Worm (Caenorhabditis elegans) whole organism, early embryonic: ENCODE measurements around the gene C18A3.7.
A peak's percentile ranks its signal among the peaks of the same experiment; 100 is the strongest.

Experiments used
- B0310.2 ChIP-seq: sonication (generic microtip); optimal IDR thresholded peaks from 2 replicates; lab custom pipeline; 2016; ENCODE audit warnings: mild to moderate bottlenecking, missing genetic modification characterization, missing compliant biosample characterization
- F13C5.2 ChIP-seq: sonication (generic microtip); optimal IDR thresholded peaks from 2 replicates; lab custom pipeline; 2017; ENCODE audit warnings: mild to moderate bottlenecking, missing genetic modification characterization, inconsistent platforms, missing compliant biosample characterization
- aly-1 ChIP-seq: sonication (generic microtip); optimal IDR thresholded peaks from 2 replicates; lab custom pipeline; 2016; ENCODE audit warnings: missing genetic modification characterization, missing compliant biosample characterization
- ama-1 ChIP-seq: fragments of 150-350 bp; optimal IDR thresholded peaks from 2 replicates; lab custom pipeline; 2014
- ceh-13 ChIP-seq: fragments of 200-800 bp; sonication (Bioruptor generic); optimal IDR thresholded peaks from 2 replicates; lab custom pipeline; 2018; ENCODE audit warnings: mild to moderate bottlenecking, missing genetic modification characterization, missing compliant biosample characterization
- ceh-36 ChIP-seq: sonication (generic microtip); optimal IDR thresholded peaks from 2 replicates; lab custom pipeline; 2016; ENCODE audit warnings: missing genetic modification characterization, inconsistent platforms, missing compliant biosample characterization
- ets-7 ChIP-seq: sonication (generic microtip); optimal IDR thresholded peaks from 2 replicates; lab custom pipeline; 2016; ENCODE audit warnings: missing genotype, missing genetic modification characterization, missing compliant biosample characterization
- flt-1 ChIP-seq: fragments of 200-800 bp; sonication (Bioruptor generic); IDR thresholded peaks from 2 replicates; pipeline ENCODE4 v1.3.6; 2022; ENCODE audit warnings: missing genetic modification characterization, missing compliant biosample characterization
- hmbx-1 ChIP-seq: sonication (generic microtip); optimal IDR thresholded peaks from 2 replicates; lab custom pipeline; 2016; ENCODE audit warnings: mild to moderate bottlenecking, missing genetic modification characterization, missing compliant biosample characterization
- hmg-4 ChIP-seq: fragments of 200-800 bp; sonication (Bioruptor generic); optimal IDR thresholded peaks from 2 replicates; lab custom pipeline; 2018; ENCODE audit warnings: mild to moderate bottlenecking, missing genetic modification characterization, missing compliant biosample characterization
- hnd-1 ChIP-seq: sonication (generic microtip); optimal IDR thresholded peaks from 2 replicates; lab custom pipeline; 2016; ENCODE audit warnings: missing genetic modification characterization, missing compliant biosample characterization
- pes-1 ChIP-seq: fragments of 200-800 bp; sonication (Bioruptor generic); IDR thresholded peaks from 2 replicates; pipeline ENCODE4 v1.3.6; 2022; ENCODE audit warnings: missing genetic modification reagents, missing genetic modification characterization, missing compliant biosample characterization
- scrt-1 ChIP-seq: fragments of 200-800 bp; sonication (Bioruptor generic); IDR thresholded peaks from 2 replicates; pipeline ENCODE4 v1.3.6; 2022; ENCODE audit warnings: missing genetic modification characterization, missing compliant biosample characterization
- sea-1 ChIP-seq: fragments of 200-800 bp; sonication (Bioruptor generic); conservative IDR thresholded peaks from 2 replicates; pipeline ENCODE4 v1.3.6; 2022; ENCODE audit warnings: missing genetic modification characterization, missing compliant biosample characterization
- tbx-11 ChIP-seq: fragments of 200-800 bp; sonication (Bioruptor generic); IDR thresholded peaks from 2 replicates; pipeline ENCODE4 v1.3.6; 2022; ENCODE audit warnings: missing genetic modification characterization, missing compliant biosample characterization
- tbx-37 ChIP-seq: fragments of 200-800 bp; sonication (Bioruptor generic); conservative IDR thresholded peaks from 2 replicates; pipeline ENCODE4 v1.3.6; 2022; ENCODE audit warnings: missing genetic modification reagents, missing genetic modification characterization, missing compliant biosample characterization
- tra-4 ChIP-seq: sonication (generic microtip); optimal IDR thresholded peaks from 2 replicates; lab custom pipeline; 2017; ENCODE audit warnings: missing genetic modification characterization, missing compliant biosample characterization

C18A3.7 gene

ce11 chrII:5725094-5725493, 5.1 kb downstream of the C18A3.7 start:
- no peak for TF ChIP-seq hmg-4 (GFP tag; lab: Kevin White, UChicago)
- no peak for TF ChIP-seq pes-1 (GFP tag; lab: Robert Waterston, UW)
- no peak for TF ChIP-seq F13C5.2 (tag; lab: Kevin White, UChicago)
- TF ChIP-seq ceh-36 = no peak
- no peak for TF ChIP-seq aly-1 (tag; lab: Kevin White, UChicago)
- no peak for TF ChIP-seq tra-4 (tag; lab: Kevin White, UChicago)
- TF ChIP-seq ets-7 = no peak
- no peak for TF ChIP-seq hnd-1 (tag; lab: Kevin White, UChicago)
- no peak for TF ChIP-seq B0310.2 (tag; lab: Kevin White, UChicago)
- TF ChIP-seq hmbx-1 (tag; lab: Kevin White, UChicago) = no peak
- no peak for TF ChIP-seq tbx-37 (GFP tag; lab: Robert Waterston, UW)

- no peak for TF ChIP-seq tbx-11 (GFP tag; lab: Robert Waterston, UW)
- no peak for TF ChIP-seq hmbx-1 (tag; lab: Kevin White, UChicago)
- TF ChIP-seq flt-1 (GFP tag; lab: Robert Waterston, UW) = no peak
- TF ChIP-seq ceh-36 = no peak
- no peak for TF ChIP-seq hnd-1 (tag; lab: Kevin White, UChicago)
- no peak for TF ChIP-seq ceh-13 (GFP tag; lab: Kevin White, UChicago)
- no peak for TF ChIP-seq scrt-1 (GFP tag; lab: Robert Waterston, UW)
- TF ChIP-seq hmg-4 (GFP tag; lab: Kevin White, UChicago) = no peak
- TF ChIP-seq ets-7 = no peak
- TF ChIP-seq F13C5.2 (tag; lab: Kevin White, UChicago) = no peak
- TF ChIP-seq sea-1 = no peak
- TF ChIP-seq ama-1 (lab: Kevin White, UChicago) = no peak
- no peak for TF ChIP-seq aly-1 (tag; lab: Kevin White, UChicago)
- no peak for TF ChIP-seq B0310.2 (tag; lab: Kevin White, UChicago)
- no peak for TF ChIP-seq tbx-37 (GFP tag; lab: Robert Waterston, UW)
- no peak for TF ChIP-seq pes-1 (GFP tag; lab: Robert Waterston, UW)
Observed at ce11 chrII:5719848-5720247, 10.4 kb downstream of the C18A3.7 start, which contains the start of gene damt-1. Gene damt-1 (plus strand): TSS chrII:5720148.

ce11 chrII:5717831-5718230, 12.4 kb downstream of the C18A3.7 start, which contains the start of gene zipt-3:
Gene zipt-3 (plus strand): TSS chrII:5718131.
- no peak for TF ChIP-seq flt-1 (GFP tag; lab: Robert Waterston, UW)
- TF ChIP-seq hmbx-1 (tag; lab: Kevin White, UChicago) = no peak
- TF ChIP-seq tbx-11 (GFP tag; lab: Robert Waterston, UW) = no peak
- TF ChIP-seq ceh-13 (GFP tag; lab: Kevin White, UChicago) = no peak
- no peak for TF ChIP-seq tra-4 (tag; lab: Kevin White, UChicago)
- no peak for TF ChIP-seq sea-1
- TF ChIP-seq ama-1 (lab: Kevin White, UChicago) = no peak
- no peak for TF ChIP-seq F13C5.2 (tag; lab: Kevin White, UChicago)
- no peak for TF ChIP-seq hmg-4 (GFP tag; lab: Kevin White, UChicago)
- no peak for TF ChIP-seq hnd-1 (tag; lab: Kevin White, UChicago)
- no peak for TF ChIP-seq ceh-36
- no peak for TF ChIP-seq ets-7
- TF ChIP-seq tbx-37 (GFP tag; lab: Robert Waterston, UW) = no peak
- TF ChIP-seq scrt-1 (GFP tag; lab: Robert Waterston, UW) = no peak
- no peak for TF ChIP-seq B0310.2 (tag; lab: Kevin White, UChicago)
- no peak for TF ChIP-seq aly-1 (tag; lab: Kevin White, UChicago)
- no peak for TF ChIP-seq pes-1 (GFP tag; lab: Robert Waterston, UW)

- no peak for TF ChIP-seq hmbx-1 (tag; lab: Kevin White, UChicago)
- TF ChIP-seq B0310.2 (tag; lab: Kevin White, UChicago) = no peak
- TF ChIP-seq flt-1 (GFP tag; lab: Robert Waterston, UW) = no peak
- no peak for TF ChIP-seq aly-1 (tag; lab: Kevin White, UChicago)
- TF ChIP-seq ets-7 = no peak
- TF ChIP-seq hnd-1 (tag; lab: Kevin White, UChicago) = no peak
- TF ChIP-seq ceh-13 (GFP tag; lab: Kevin White, UChicago) = no peak
- no peak for TF ChIP-seq tra-4 (tag; lab: Kevin White, UChicago)
- TF ChIP-seq tbx-37 (GFP tag; lab: Robert Waterston, UW) = no peak
- TF ChIP-seq sea-1 = no peak
- TF ChIP-seq F13C5.2 (tag; lab: Kevin White, UChicago) = no peak
- no peak for TF ChIP-seq ama-1 (lab: Kevin White, UChicago)
- TF ChIP-seq tbx-11 (GFP tag; lab: Robert Waterston, UW) = no peak
- TF ChIP-seq pes-1 (GFP tag; lab: Robert Waterston, UW) = no peak
- no peak for TF ChIP-seq ceh-36
- TF ChIP-seq hmg-4 (GFP tag; lab: Kevin White, UChicago) = no peak
Observed at ce11 chrII:5715745-5716357, 14.4 kb downstream of the C18A3.7 start, which contains the start of the genes C18A3.10 and C18A3.3. Gene C18A3.10 (minus strand): TSS chrII:5715845. Gene C18A3.3 (plus strand): TSS chrII:5716307.

ce11 chrII:5714807-5715206, 15.4 kb downstream of the C18A3.7 start, which contains the start of the genes tiar-1 and lelo-4:
Gene tiar-1 (minus strand): TSS chrII:5714823.
Gene lelo-4 (plus strand): TSS chrII:5714924.
- no peak for TF ChIP-seq flt-1 (GFP tag; lab: Robert Waterston, UW)
- TF ChIP-seq ama-1 (lab: Kevin White, UChicago) = no peak
- peak; percentile 7 for TF ChIP-seq hmg-4 (GFP tag; lab: Kevin White, UChicago)
- TF ChIP-seq F13C5.2 (tag; lab: Kevin White, UChicago) = peak; percentile 29
- no peak for TF ChIP-seq pes-1 (GFP tag; lab: Robert Waterston, UW)
- no peak for TF ChIP-seq ets-7

ce11 chrII:5712126-5712525, 18.1 kb downstream of the C18A3.7 start:
- no peak for TF ChIP-seq hnd-1 (tag; lab: Kevin White, UChicago)
- no peak for TF ChIP-seq hmg-4 (GFP tag; lab: Kevin White, UChicago)
- TF ChIP-seq ama-1 (lab: Kevin White, UChicago) = peak; percentile 28

ce11 chrII:5710835-5711234, 19.4 kb downstream of the C18A3.7 start:
- TF ChIP-seq ceh-13 (GFP tag; lab: Kevin White, UChicago) = no peak
- TF ChIP-seq sea-1 = no peak
- no peak for TF ChIP-seq B0310.2 (tag; lab: Kevin White, UChicago)
- TF ChIP-seq tbx-11 (GFP tag; lab: Robert Waterston, UW) = no peak
- no peak for TF ChIP-seq tbx-37 (GFP tag; lab: Robert Waterston, UW)
- TF ChIP-seq flt-1 (GFP tag; lab: Robert Waterston, UW) = no peak
- no peak for TF ChIP-seq scrt-1 (GFP tag; lab: Robert Waterston, UW)
- no peak for TF ChIP-seq ets-7
- no peak for TF ChIP-seq pes-1 (GFP tag; lab: Robert Waterston, UW)
- TF ChIP-seq ceh-36 = no peak
- no peak for TF ChIP-seq tra-4 (tag; lab: Kevin White, UChicago)
- TF ChIP-seq F13C5.2 (tag; lab: Kevin White, UChicago) = no peak
